Worm (Caenorhabditis elegans) whole organism, L4 larva: ENCODE measurements around the gene dis-3.

Source experiments
- ama-1 ChIP-seq: fragments of 150-350 bp; optimal IDR thresholded peaks from 2 replicates; lab custom pipeline; 2014; ENCODE audit warnings: inconsistent platforms, mixed read lengths
- ces-1 ChIP-seq: fragments of 150-350 bp; sonication (generic microtip); optimal IDR thresholded peaks from 4 replicates; lab custom pipeline; 2014; ENCODE audit warnings: missing biosample characterization, missing genetic modification reagents, missing genetic modification characterization
- dpl-1 ChIP-seq: fragments of 150-350 bp; optimal IDR thresholded peaks from 2 replicates; lab custom pipeline; 2014; ENCODE audit warnings: missing biosample characterization, missing genetic modification reagents, missing genetic modification characterization
- egl-27 ChIP-seq: sonication (generic microtip); optimal IDR thresholded peaks from 3 replicates; lab custom pipeline; 2017; ENCODE audit warnings: missing biosample characterization, missing genetic modification reagents, missing genetic modification characterization
- lin-39 ChIP-seq: fragments of 150-350 bp; optimal IDR thresholded peaks from 2 replicates; lab custom pipeline; 2014; ENCODE audit warnings: missing biosample characterization, missing genetic modification reagents, missing genetic modification characterization

DNA sequence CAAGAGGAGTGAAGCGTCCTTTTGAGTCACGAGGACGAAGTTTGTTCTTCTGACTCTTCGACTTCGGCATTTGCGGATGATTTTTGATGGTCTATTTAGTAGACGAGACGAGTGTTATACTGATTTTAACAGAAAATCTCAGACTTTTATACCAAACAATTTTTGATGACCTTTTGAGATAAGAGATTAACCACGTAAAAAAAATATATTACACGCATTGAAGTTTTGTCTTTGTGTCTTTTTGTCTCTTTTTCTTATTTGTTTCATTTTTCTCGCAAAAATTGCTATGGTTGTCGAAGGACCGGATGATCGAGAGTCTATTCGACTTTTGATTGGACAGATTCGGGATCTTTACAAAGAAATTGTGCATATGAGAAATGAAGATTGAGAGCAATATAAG lies 14.4 kb downstream of the dis-3 start, which contains the start of gene spch-1:
- no peak for TF ChIP-seq ces-1
- TF ChIP-seq egl-27 (tag; lab: Kevin White, UChicago): no peak
- TF ChIP-seq ama-1 (lab: Kevin White, UChicago): no peak
- TF ChIP-seq dpl-1: no peak
- TF ChIP-seq lin-39 (tag; lab: Kevin White, UChicago): no peak
